Worm (Caenorhabditis elegans): Measurements from ENCODE around the gene dhs-21.

Gene dhs-21

DNA sequence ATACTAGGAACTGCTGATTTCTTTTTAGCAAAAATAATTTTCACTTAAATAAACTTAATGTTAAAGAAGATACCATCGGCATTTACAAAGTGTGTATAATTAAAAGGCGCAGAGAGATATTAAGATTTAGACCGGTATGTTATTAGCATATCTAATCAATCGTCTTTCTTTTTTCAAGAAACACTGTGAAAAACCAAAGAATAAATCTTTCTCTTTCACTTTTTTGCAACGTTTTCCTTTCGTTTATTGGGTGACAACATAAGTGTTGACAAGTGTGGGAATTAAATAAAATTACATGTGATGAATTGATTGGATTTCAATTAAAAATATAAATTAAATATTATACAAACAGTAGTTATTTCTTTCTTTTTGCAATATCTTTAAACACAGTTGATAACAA lies 19.0 kb upstream of the dhs-21 start, which contains the start of gene C15C8.8:
C15C8.8 (minus strand) TSS at position 101 of the 400 bp plus-strand sequence.
- TF ChIP-seq hlh-13 (GFP tag; optimal IDR thresholded peaks at IDR 0.05) (no peak), ceh-9 (tag; optimal IDR thresholded peaks at IDR 0.05) (no peak), nfya-1 (tag; optimal IDR thresholded peaks at IDR 0.05) (no peak), ahr-1 (tag; optimal IDR thresholded peaks at IDR 0.05) (no peak), pat-9 (tag; optimal IDR thresholded peaks at IDR 0.05) (no peak)

- TF ChIP-seq ceh-2 (tag; optimal IDR thresholded peaks at IDR 0.05) (no peak), elt-2 (tag; optimal IDR thresholded peaks at IDR 0.05) (no peak), F13H6.1 (tag; optimal IDR thresholded peaks at IDR 0.05) (no peak), che-1 (tag; optimal IDR thresholded peaks at IDR 0.05) (no peak), hlh-8 (tag; optimal IDR thresholded peaks at IDR 0.05) (no peak), sdc-2 (tag; optimal IDR thresholded peaks at IDR 0.05) (no peak), lin-11 (tag; optimal IDR thresholded peaks at IDR 0.05) (no peak), C38D4.7 (GFP tag; optimal IDR thresholded peaks at IDR 0.05) (no peak), nfya-1 (tag; optimal IDR thresholded peaks at IDR 0.05) (no peak)
Measured at ce11 chrV:12751495-12752050, 18.1 kb upstream of the dhs-21 start, which contains the start of gene C15C8.6. C15C8.6 (minus strand) TSS chrV:12751545.

DNA sequence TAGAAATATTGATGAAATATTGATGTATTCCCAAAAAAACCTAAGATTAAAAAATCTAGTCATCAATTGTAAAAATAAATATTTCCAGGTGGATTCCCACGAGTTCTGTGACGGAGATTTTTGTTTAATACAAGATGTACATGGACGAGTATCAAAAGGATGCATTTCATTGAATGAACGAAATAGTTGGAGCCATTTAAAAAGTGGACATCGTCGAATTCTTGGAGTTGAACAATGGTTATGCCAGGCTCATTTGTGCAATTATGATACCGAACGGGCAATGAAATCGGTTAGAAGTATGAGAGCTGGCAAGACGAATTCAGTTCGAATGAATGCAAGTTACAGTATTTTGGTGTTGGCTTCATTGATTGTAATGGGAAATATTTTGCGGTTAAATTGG lies 16.1 kb upstream of the dhs-21 start:
- TF ChIP-seq ceh-6 (GFP tag; optimal IDR thresholded peaks at IDR 0.05), result no peak
- no peak for TF ChIP-seq zip-5 (tag; optimal IDR thresholded peaks at IDR 0.05)
- no peak for TF ChIP-seq ceh-48 (tag; optimal IDR thresholded peaks at IDR 0.05)
- TF ChIP-seq lin-11 (tag; optimal IDR thresholded peaks at IDR 0.05), result no peak
- no peak for TF ChIP-seq ahr-1 (tag; optimal IDR thresholded peaks at IDR 0.05)
- TF ChIP-seq eyg-1 (tag; optimal IDR thresholded peaks at IDR 0.05), result no peak
- no peak for TF ChIP-seq ceh-22 (tag; optimal IDR thresholded peaks at IDR 0.05)
- TF ChIP-seq dve-1 (tag; optimal IDR thresholded peaks at IDR 0.05), result no peak
- no peak for TF ChIP-seq nhr-232 (tag; optimal IDR thresholded peaks at IDR 0.05)
- TF ChIP-seq syd-9 (tag; optimal IDR thresholded peaks at IDR 0.05), result no peak
- TF ChIP-seq tbx-2 (tag; optimal IDR thresholded peaks at IDR 0.05), result no peak
- TF ChIP-seq ceh-31 (tag; optimal IDR thresholded peaks at IDR 0.05), result no peak
- TF ChIP-seq hlh-6 (tag; optimal IDR thresholded peaks at IDR 0.05), result no peak
- TF ChIP-seq unc-3 (GFP tag; conservative IDR thresholded peaks at IDR 0.05), result no peak
- TF ChIP-seq unc-3 (tag; optimal IDR thresholded peaks at IDR 0.05), result no peak
- TF ChIP-seq ceh-19 (GFP tag; optimal IDR thresholded peaks at IDR 0.05), result no peak
- TF ChIP-seq fax-1 (tag; optimal IDR thresholded peaks at IDR 0.05), result no peak

DNA sequence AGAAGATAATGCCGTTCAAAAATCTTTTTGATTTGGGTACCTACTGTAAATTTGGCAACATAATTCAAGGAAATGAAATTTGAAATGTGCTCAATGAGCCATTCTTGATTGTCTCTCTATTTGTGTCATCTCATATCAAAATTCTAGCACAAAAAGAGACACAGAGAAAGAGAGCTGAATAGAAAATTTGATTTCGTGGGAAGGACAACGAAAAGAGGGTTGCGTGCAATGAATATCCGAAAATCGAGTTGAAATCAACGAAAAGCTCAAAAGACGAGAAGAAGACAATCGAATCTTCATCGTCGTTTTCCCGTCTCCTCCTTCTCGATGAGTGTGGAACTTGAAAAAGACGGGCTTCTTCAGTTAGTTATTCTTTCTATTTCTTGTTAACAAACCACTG lies 14.4 kb upstream of the dhs-21 start, which contains the start of gene C15C8.5:
C15C8.5 (plus strand) TSS at position 152 of the 400 bp plus-strand sequence.
- TF ChIP-seq unc-42 (tag; optimal IDR thresholded peaks at IDR 0.05) (peak; percentile 97), npax-4 (tag; optimal IDR thresholded peaks at IDR 0.05) (no peak), che-1 (tag; optimal IDR thresholded peaks at IDR 0.05) (no peak), eyg-1 (tag; optimal IDR thresholded peaks at IDR 0.05) (no peak)

DNA sequence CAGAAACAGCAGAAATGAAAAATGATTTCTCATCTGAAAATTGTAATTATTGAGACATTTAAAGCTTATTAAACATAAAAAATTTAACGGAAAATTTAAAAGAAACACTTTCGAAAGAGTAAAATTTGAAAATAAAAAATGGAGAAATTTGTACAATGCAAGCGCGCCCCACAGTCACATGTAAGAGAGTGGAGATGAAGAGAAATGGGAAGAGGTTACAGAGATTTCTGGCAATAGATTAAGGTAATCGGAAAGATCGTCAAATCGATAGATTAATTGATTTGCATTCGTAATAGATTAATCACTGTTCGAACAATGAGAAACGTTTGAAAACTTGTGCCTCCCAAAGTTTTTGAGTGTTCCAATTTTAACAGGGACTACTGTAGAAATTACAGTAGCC lies 14.0 kb upstream of the dhs-21 start, which contains the start of gene C15C8.4:
C15C8.4 (minus strand) TSS at position 33 of the 400 bp plus-strand sequence.
- TF ChIP-seq pag-3 (tag; optimal IDR thresholded peaks at IDR 0.05; ENCODE audit: borderline replicate concordance), result no peak
- no peak for TF ChIP-seq pros-1 (tag; optimal IDR thresholded peaks at IDR 0.05)
- no peak for TF ChIP-seq sox-4 (tag; optimal IDR thresholded peaks at IDR 0.05)
- no peak for TF ChIP-seq T23F11.4 (GFP tag; optimal IDR thresholded peaks at IDR 0.05)
- TF ChIP-seq syd-9 (tag; optimal IDR thresholded peaks at IDR 0.05), result no peak
- no peak for TF ChIP-seq sdc-2 (tag; optimal IDR thresholded peaks at IDR 0.05)
- TF ChIP-seq zip-5 (tag; optimal IDR thresholded peaks at IDR 0.05), result no peak
- no peak for TF ChIP-seq hlh-6 (tag; optimal IDR thresholded peaks at IDR 0.05)
- TF ChIP-seq odd-2 (tag; optimal IDR thresholded peaks at IDR 0.05), result no peak
- TF ChIP-seq ets-4 (tag; optimal IDR thresholded peaks at IDR 0.05), result no peak
- no peak for TF ChIP-seq unc-42 (tag; optimal IDR thresholded peaks at IDR 0.05)
- TF ChIP-seq fkh-10 (GFP tag; optimal IDR thresholded peaks at IDR 0.05), result no peak
- TF ChIP-seq ceh-9 (tag; optimal IDR thresholded peaks at IDR 0.05), result no peak
- no peak for TF ChIP-seq ceh-18 (tag; optimal IDR thresholded peaks at IDR 0.05)
- no peak for TF ChIP-seq ahr-1 (tag; optimal IDR thresholded peaks at IDR 0.05)

All from whole organism, late embryonic.